Fruit fly (Drosophila melanogaster): ENCODE data around the gene CG13999.
A peak's percentile ranks its signal among the peaks of the same experiment; 100 is the strongest.

CG13999 gene

dm6 chr2L:5944305-5945282, 11.7 kb downstream of the CG13999 start (continued):
- no peak for TF ChIP-seq Sry-β (GFP tag; optimal IDR thresholded peaks at IDR 0.05)
- TF ChIP-seq Ptx1 (GFP tag; IDR thresholded peaks at IDR 0.05) = 0 out of 2 replicates have a peak, but pooled peaks have one; percentile 15
- TF ChIP-seq D19B (GFP tag; optimal IDR thresholded peaks at IDR 0.05) = no peak
- TF ChIP-seq crol (GFP tag; IDR thresholded peaks at IDR 0.05) = peak; percentile 56; the same call in 1 of the 2 replicates
- TF ChIP-seq CG12104 (GFP tag; optimal IDR thresholded peaks at IDR 0.05) = no peak
- no peak for TF ChIP-seq Bdp1 (GFP tag; optimal IDR thresholded peaks at IDR 0.05)
- no peak for TF ChIP-seq CG32532 (GFP tag; IDR thresholded peaks at IDR 0.05)
- TF ChIP-seq az2 (GFP tag; optimal IDR thresholded peaks at IDR 0.05) = no peak
- no peak for TF ChIP-seq Bteb2 (GFP tag; optimal IDR thresholded peaks at IDR 0.05)
- no peak for TF ChIP-seq br (optimal IDR thresholded peaks at IDR 0.05)
- TF ChIP-seq Hey (tag; optimal IDR thresholded peaks at IDR 0.05) = peak; percentile 43
- no peak for TF ChIP-seq CG14441 (GFP tag; IDR thresholded peaks at IDR 0.05)
- TF ChIP-seq Dad (GFP tag; optimal IDR thresholded peaks at IDR 0.05) = peak; percentile 34
- 0 out of 2 replicates have a peak, but pooled peaks have one; percentile 6 for TF ChIP-seq lmd (GFP tag; IDR thresholded peaks at IDR 0.05)
- no peak for TF ChIP-seq CG11504 (tag; optimal IDR thresholded peaks at IDR 0.05)
- TF ChIP-seq unpg (GFP tag; optimal IDR thresholded peaks at IDR 0.05) = no peak
- TF ChIP-seq fd3F (GFP tag; optimal IDR thresholded peaks at IDR 0.05) = no peak
- peak; percentile 96 for TF ChIP-seq ftz-f1 (GFP tag; optimal IDR thresholded peaks at IDR 0.05)
- TF ChIP-seq CG15269 (tag; optimal IDR thresholded peaks at IDR 0.05) = no peak
- no peak for TF ChIP-seq dm (GFP tag; optimal IDR thresholded peaks at IDR 0.05)
- peak; percentile 3 for TF ChIP-seq CG7745 (tag; optimal IDR thresholded peaks at IDR 0.05)
- peak; percentile 21; the same call in 1 of the 2 replicates for TF ChIP-seq sob (GFP tag; IDR thresholded peaks at IDR 0.05)
- peak; percentile 14 for TF ChIP-seq CG15479 (GFP tag; optimal IDR thresholded peaks at IDR 0.05)
- no peak for TF ChIP-seq ase (GFP tag; IDR thresholded peaks at IDR 0.05)
- TF ChIP-seq eve (GFP tag; optimal IDR thresholded peaks at IDR 0.05) = no peak
- TF ChIP-seq Chrac-16 (GFP tag; optimal IDR thresholded peaks at IDR 0.05) = no peak
- no peak for TF ChIP-seq CG12299 (tag; optimal IDR thresholded peaks at IDR 0.05)
- TF ChIP-seq CG10959 (GFP tag; IDR thresholded peaks at IDR 0.05) = 0 out of 2 replicates have a peak, but pooled peaks have one; percentile 14
- TF ChIP-seq ssp (GFP tag; IDR thresholded peaks at IDR 0.05) = no peak
- TF ChIP-seq HmgD (GFP tag; optimal IDR thresholded peaks at IDR 0.05) = no peak
- no peak for TF ChIP-seq CG2678 (tag; optimal IDR thresholded peaks at IDR 0.05)
- TF ChIP-seq Lhr (GFP tag; optimal IDR thresholded peaks at IDR 0.05) = no peak
- no peak for TF ChIP-seq aop (GFP tag; IDR thresholded peaks at IDR 0.05)
- TF ChIP-seq chm (GFP tag; IDR thresholded peaks at IDR 0.05) = peak; percentile 76; the same call in 1 of the 2 replicates
- TF ChIP-seq CoRest (tag; optimal IDR thresholded peaks at IDR 0.05) = no peak
- TF ChIP-seq Awh (GFP tag; IDR thresholded peaks at IDR 0.05) = no peak
- TF ChIP-seq Hr39 (optimal IDR thresholded peaks at IDR 0.05) = no peak
- TF ChIP-seq HmgZ (tag; optimal IDR thresholded peaks at IDR 0.05) = peak; percentile 53
- no peak for TF ChIP-seq CG12236 (GFP tag; optimal IDR thresholded peaks at IDR 0.05)
- no peak for TF ChIP-seq CG9932 (GFP tag; IDR thresholded peaks at IDR 0.05)
- TF ChIP-seq schlank (tag; optimal IDR thresholded peaks at IDR 0.05) = no peak
- no peak for TF ChIP-seq dmrt99B (tag; optimal IDR thresholded peaks at IDR 0.05)
- no peak for TF ChIP-seq eyg (GFP tag; optimal IDR thresholded peaks at IDR 0.05)
- TF ChIP-seq fd64A (GFP tag; optimal IDR thresholded peaks at IDR 0.05) = peak; percentile 21
- TF ChIP-seq CG10267 (tag; optimal IDR thresholded peaks at IDR 0.05) = no peak
- TF ChIP-seq toy (GFP tag; IDR thresholded peaks at IDR 0.05) = no peak
- TF ChIP-seq sqz (GFP tag; optimal IDR thresholded peaks at IDR 0.05) = no peak
- no peak for TF ChIP-seq ab (GFP tag; optimal IDR thresholded peaks at IDR 0.05)
- no peak for TF ChIP-seq zfh2 (GFP tag; optimal IDR thresholded peaks at IDR 0.05)
- no peak for TF ChIP-seq CG17186 (GFP tag; optimal IDR thresholded peaks at IDR 0.05)
